Fruit fly (Drosophila melanogaster) whole organism, embryonic: ENCODE results near the gene Prosbeta6.
A peak's percentile ranks its signal among the peaks of the same experiment; 100 is the strongest.

Source experiments
- Adf1 ChIP-seq: fragments of 200-800 bp; sonication (Bioruptor generic); IDR thresholded peaks from 2 replicates; pipeline ENCODE4 v1.3.6; 2022; ENCODE audit warnings: missing biosample characterization, missing genetic modification characterization
- CG11247 ChIP-seq: fragments of 200-800 bp; sonication (Bioruptor generic); IDR thresholded peaks from 2 replicates; pipeline ENCODE4 v1.3.6; 2022; ENCODE audit warnings: missing biosample characterization, missing genetic modification characterization
- CG11398 ChIP-seq: fragments of 200-800 bp; sonication (Bioruptor generic); optimal IDR thresholded peaks from 2 replicates; lab custom pipeline; 2016; ENCODE audit warnings: missing biosample characterization, missing genetic modification characterization
- CG12104 ChIP-seq: fragments of 200-800 bp; sonication (Bioruptor generic); optimal IDR thresholded peaks from 3 replicates; lab custom pipeline; 2016; ENCODE audit warnings: missing biosample characterization, missing genetic modification characterization
- CG12744 ChIP-seq: fragments of 200-800 bp; sonication (Bioruptor generic); optimal IDR thresholded peaks from 2 replicates; lab custom pipeline; 2016; ENCODE audit warnings: missing biosample characterization, missing genetic modification characterization
- CG12942 ChIP-seq: fragments of 200-800 bp; sonication (Bioruptor generic); optimal IDR thresholded peaks from 3 replicates; lab custom pipeline; 2016; ENCODE audit warnings: missing biosample characterization, missing genetic modification characterization
- CG15479 ChIP-seq: fragments of 200-800 bp; sonication (Bioruptor generic); optimal IDR thresholded peaks from 3 replicates; lab custom pipeline; 2019; ENCODE audit warnings: missing biosample characterization, mild to moderate bottlenecking, missing genetic modification characterization, moderate library complexity
- CG17385 ChIP-seq: fragments of 200-800 bp; sonication (Bioruptor generic); optimal IDR thresholded peaks from 3 replicates; lab custom pipeline; 2018; ENCODE audit warnings: missing biosample characterization, mild to moderate bottlenecking, missing genetic modification characterization
- CG18619 ChIP-seq: fragments of 200-800 bp; sonication (Bioruptor generic); optimal IDR thresholded peaks from 3 replicates; lab custom pipeline; 2017; ENCODE audit warnings: missing biosample characterization, mild to moderate bottlenecking, missing genetic modification characterization
- CG2678 ChIP-seq: fragments of 200-800 bp; sonication (Bioruptor generic); optimal IDR thresholded peaks from 3 replicates; lab custom pipeline; 2019; ENCODE audit warnings: missing biosample characterization, mild to moderate bottlenecking, missing genetic modification characterization, moderate library complexity
- CG33557 ChIP-seq: fragments of 200-800 bp; sonication (Bioruptor generic); optimal IDR thresholded peaks from 2 replicates; lab custom pipeline; 2019; ENCODE audit warnings: missing biosample characterization, mild to moderate bottlenecking, missing genetic modification characterization, moderate library complexity
- CG34422 ChIP-seq: fragments of 200-800 bp; sonication (Bioruptor generic); IDR thresholded peaks from 3 replicates; pipeline ENCODE4 v1.3.6; 2022; ENCODE audit warnings: missing biosample characterization, missing genetic modification characterization
- CG3838 ChIP-seq: fragments of 200-800 bp; sonication (Bioruptor generic); optimal IDR thresholded peaks from 3 replicates; lab custom pipeline; 2016; ENCODE audit warnings: missing biosample characterization, missing genetic modification characterization
- CG42726 ChIP-seq: fragments of 200-800 bp; sonication (Bioruptor generic); IDR thresholded peaks from 2 replicates; pipeline ENCODE4 v1.3.6; 2022; ENCODE audit warnings: missing biosample characterization, missing genetic modification characterization; ENCODE audit not compliant: partially characterized antibody
- CG4404 ChIP-seq: fragments of 200-800 bp; sonication (Bioruptor generic); IDR thresholded peaks from 2 replicates; pipeline ENCODE4 v1.3.6; 2022; ENCODE audit warnings: missing biosample characterization, missing genetic modification characterization
- CG4854 ChIP-seq: fragments of 200-800 bp; sonication (Bioruptor generic); optimal IDR thresholded peaks from 2 replicates; lab custom pipeline; 2016; ENCODE audit warnings: missing biosample characterization, missing genetic modification characterization, inconsistent platforms
- CG6765 ChIP-seq: fragments of 200-800 bp; sonication (Bioruptor generic); optimal IDR thresholded peaks from 3 replicates; lab custom pipeline; 2017; ENCODE audit warnings: missing biosample characterization, mild to moderate bottlenecking, missing genetic modification characterization
- CG7556 ChIP-seq: fragments of 200-800 bp; sonication (Bioruptor generic); optimal IDR thresholded peaks from 2 replicates; lab custom pipeline; 2017; ENCODE audit warnings: missing biosample characterization, mild to moderate bottlenecking, missing genetic modification characterization
- CG7786 ChIP-seq: fragments of 200-800 bp; sonication (Bioruptor generic); optimal IDR thresholded peaks from 2 replicates; lab custom pipeline; 2016; ENCODE audit warnings: missing biosample characterization, missing genetic modification characterization
- CG7928 ChIP-seq: fragments of 200-800 bp; sonication (Bioruptor generic); optimal IDR thresholded peaks from 2 replicates; lab custom pipeline; 2017; ENCODE audit warnings: missing biosample characterization, mild to moderate bottlenecking, missing genetic modification characterization
- CG8290 ChIP-seq, 3 experiments: fragments of 200-800 bp; sonication (Bioruptor generic); optimal IDR thresholded peaks; 2 replicates each; lab custom pipeline; 2016 to 2019; ENCODE audit warnings: missing biosample characterization in 3 of 3, missing genetic modification characterization in 3 of 3, mild to moderate bottlenecking in 2 of 3, moderate library complexity in 1 of 3
- CG8478 ChIP-seq: fragments of >200 bp; optimal IDR thresholded peaks from 2 replicates; lab custom pipeline; 2018
- CG9727 ChIP-seq: fragments of 200-800 bp; sonication (Bioruptor generic); optimal IDR thresholded peaks from 3 replicates; lab custom pipeline; 2017; ENCODE audit warnings: missing biosample characterization, mild to moderate bottlenecking, missing genetic modification characterization
- CG9876 ChIP-seq: fragments of 200-800 bp; sonication (Bioruptor generic); optimal IDR thresholded peaks from 2 replicates; lab custom pipeline; 2016; ENCODE audit warnings: missing biosample characterization, missing genetic modification characterization
- CTCF ChIP-seq: fragments of 200-800 bp; sonication (Bioruptor generic); optimal IDR thresholded peaks from 2 replicates; lab custom pipeline; 2017; ENCODE audit warnings: missing biosample characterization, mild to moderate bottlenecking, missing genetic modification characterization, moderate library complexity
- Doc2 ChIP-seq: fragments of 200-800 bp; sonication (Bioruptor generic); IDR thresholded peaks from 2 replicates; pipeline ENCODE4 v1.3.6; 2022; ENCODE audit warnings: missing biosample characterization, missing genetic modification characterization
- Gsc ChIP-seq: fragments of 200-800 bp; sonication (Bioruptor generic); IDR thresholded peaks from 2 replicates; pipeline ENCODE4 v1.3.6; 2022; ENCODE audit warnings: missing biosample characterization, missing genetic modification characterization
- HHEX ChIP-seq: fragments of 200-800 bp; sonication (Bioruptor generic); optimal IDR thresholded peaks from 3 replicates; lab custom pipeline; 2017; ENCODE audit warnings: missing biosample characterization, mild to moderate bottlenecking, missing genetic modification characterization, missing genetic modification reagents
- Hmx ChIP-seq: fragments of 200-800 bp; sonication (Bioruptor generic); optimal IDR thresholded peaks from 2 replicates; lab custom pipeline; 2016; ENCODE audit warnings: missing biosample characterization, missing genetic modification characterization
- Kr ChIP-seq: fragments of 200-800 bp; sonication (Bioruptor generic); optimal IDR thresholded peaks from 2 replicates; lab custom pipeline; 2017; ENCODE audit warnings: missing biosample characterization, mild to moderate bottlenecking, missing genetic modification characterization
- MBD-R2 ChIP-seq: fragments of 200-800 bp; sonication (Bioruptor generic); IDR thresholded peaks from 2 replicates; pipeline ENCODE4 v1.3.6; 2022; ENCODE audit warnings: missing biosample characterization, missing genetic modification characterization
- MTF-1 ChIP-seq: fragments of 200-800 bp; sonication (Bioruptor generic); optimal IDR thresholded peaks from 2 replicates; lab custom pipeline; 2018; ENCODE audit warnings: missing biosample characterization, mild to moderate bottlenecking, missing genetic modification characterization, borderline replicate concordance
- Nf-YB ChIP-seq: fragments of 200-800 bp; sonication (Bioruptor generic); optimal IDR thresholded peaks from 3 replicates; lab custom pipeline; 2019; ENCODE audit warnings: missing biosample characterization, mild to moderate bottlenecking, missing genetic modification characterization, moderate library complexity
- Usf ChIP-seq: fragments of 200-800 bp; sonication (Bioruptor generic); optimal IDR thresholded peaks from 2 replicates; lab custom pipeline; 2017; ENCODE audit warnings: missing genotype, missing biosample characterization, missing genetic modification characterization
- bab2 ChIP-seq: fragments of 200-800 bp; sonication (Bioruptor generic); optimal IDR thresholded peaks from 2 replicates; lab custom pipeline; 2016; ENCODE audit warnings: missing biosample characterization, missing genetic modification characterization
- ci ChIP-seq: fragments of 200-800 bp; sonication (Bioruptor generic); IDR thresholded peaks from 3 replicates; pipeline ENCODE4 v1.3.6; 2022; ENCODE audit warnings: missing biosample characterization, missing genetic modification characterization
- dm ChIP-seq: fragments of 200-800 bp; sonication (Bioruptor generic); optimal IDR thresholded peaks from 3 replicates; lab custom pipeline; 2016; ENCODE audit warnings: missing biosample characterization, missing genetic modification characterization
- fd102C ChIP-seq: fragments of 200-800 bp; sonication (Bioruptor generic); optimal IDR thresholded peaks from 2 replicates; lab custom pipeline; 2018; ENCODE audit warnings: missing biosample characterization, mild to moderate bottlenecking, missing genetic modification characterization, moderate library complexity
- gsb-n ChIP-seq: fragments of 200-800 bp; sonication (Bioruptor generic); optimal IDR thresholded peaks from 3 replicates; lab custom pipeline; 2018; ENCODE audit warnings: missing biosample characterization, mild to moderate bottlenecking, missing genetic modification characterization
- gt ChIP-seq: fragments of 200-800 bp; sonication (Bioruptor generic); IDR thresholded peaks from 2 replicates; pipeline ENCODE4 v1.3.6; 2022; ENCODE audit warnings: missing biosample characterization, missing genetic modification characterization
- ind ChIP-seq: fragments of 200-800 bp; sonication (Bioruptor generic); optimal IDR thresholded peaks from 3 replicates; lab custom pipeline; 2016; ENCODE audit warnings: missing biosample characterization, missing genetic modification characterization
- insv ChIP-seq, 2 experiments: fragments of 200-800 bp; sonication (Bioruptor generic); optimal IDR thresholded peaks; 3 replicates each; lab custom pipeline; 2016 to 2018; ENCODE audit warnings: missing biosample characterization in 2 of 2, missing genetic modification characterization in 2 of 2
- jigr1 ChIP-seq: fragments of 200-800 bp; sonication (Bioruptor generic); IDR thresholded peaks from 3 replicates; pipeline ENCODE4 v1.3.6; 2022; ENCODE audit warnings: missing biosample characterization, missing genetic modification characterization
- klu ChIP-seq: fragments of 200-800 bp; sonication (Bioruptor generic); IDR thresholded peaks from 2 replicates; pipeline ENCODE4 v1.3.6; 2022; ENCODE audit warnings: missing biosample characterization, missing genetic modification characterization
- lab ChIP-seq: fragments of 200-800 bp; sonication (Bioruptor generic); optimal IDR thresholded peaks from 3 replicates; lab custom pipeline; 2017; ENCODE audit warnings: missing biosample characterization, missing genetic modification characterization, mild to moderate bottlenecking, moderate library complexity, missing genetic modification reagents
- mld ChIP-seq: fragments of 200-800 bp; sonication (Bioruptor generic); IDR thresholded peaks from 3 replicates; pipeline ENCODE4 v1.3.6; 2022; ENCODE audit warnings: missing biosample characterization, missing genetic modification characterization; ENCODE audit not compliant: partially characterized antibody
- p53 ChIP-seq: fragments of 200-800 bp; sonication (Bioruptor generic); optimal IDR thresholded peaks from 2 replicates; lab custom pipeline; 2016; ENCODE audit warnings: missing biosample characterization, missing genetic modification characterization
- pnt ChIP-seq: fragments of 200-800 bp; sonication (Bioruptor generic); optimal IDR thresholded peaks from 3 replicates; lab custom pipeline; 2016; ENCODE audit warnings: missing biosample characterization, missing genetic modification characterization
- run ChIP-seq: fragments of 200-800 bp; sonication (Bioruptor generic); optimal IDR thresholded peaks from 3 replicates; lab custom pipeline; 2018; ENCODE audit warnings: missing biosample characterization, mild to moderate bottlenecking, missing genetic modification characterization
- trem ChIP-seq: fragments of 200-800 bp; optimal IDR thresholded peaks from 3 replicates; lab custom pipeline; 2019; ENCODE audit warnings: missing biosample characterization, mild to moderate bottlenecking, missing genetic modification characterization, moderate library complexity
- tx ChIP-seq: fragments of 200-800 bp; sonication (Bioruptor generic); optimal IDR thresholded peaks from 2 replicates; lab custom pipeline; 2016; ENCODE audit warnings: missing biosample characterization, missing genetic modification characterization
- vnd ChIP-seq: fragments of 200-800 bp; sonication (Bioruptor generic); IDR thresholded peaks from 3 replicates; pipeline ENCODE4 v1.3.6; 2022; ENCODE audit warnings: missing biosample characterization, missing genetic modification characterization; ENCODE audit not compliant: partially characterized antibody

Prosbeta6 gene

dm6 chr3L:16642088-16642507, 31.9 kb upstream of the Prosbeta6 start (continued):
- TF ChIP-seq klu (no peak), jigr1 (GFP tag; lab: Robert Waterston, UW) (no peak), CG2678 (tag; lab: Kevin White, UChicago) (peak; percentile 78), CG7928 (GFP tag; lab: Kevin White, UChicago) (no peak), CG11398 (GFP tag; lab: Kevin White, UChicago) (no peak), gsb-n (tag; lab: Kevin White, UChicago) (peak; percentile 47), CG8478 (lab: Kevin White, UChicago) (no peak), CG7786 (no peak), trem (tag; lab: Kevin White, UChicago) (peak; percentile 27), CG7556 (GFP tag; lab: Kevin White, UChicago) (peak; percentile 76), run (peak; percentile 11), CG34422 (GFP tag; lab: Robert Waterston, UW) (0 out of 3 replicates have a peak, but pooled peaks have one; percentile 39), tx (GFP tag; lab: Kevin White, UChicago) (no peak), MBD-R2 (no peak), CG33557 (GFP tag; lab: Kevin White, UChicago) (peak; percentile 59), CG6765 (GFP tag; lab: Kevin White, UChicago) (no peak), p53 (GFP tag; lab: Kevin White, UChicago) (no peak), CG17385 (peak; percentile 48), bab2 (no peak), ci (GFP tag; lab: Robert Waterston, UW) (peak; percentile 49; the same call in 1 of the 3 replicates), MTF-1 (GFP tag; lab: Kevin White, UChicago) (no peak), gt (peak; percentile 46; the same call in 1 of the 2 replicates), Adf1 (GFP tag; lab: Robert Waterston, UW) (no peak), CG42726 (no peak), CTCF (GFP tag; lab: Kevin White, UChicago) (no peak), CG18619 (GFP tag; lab: Kevin White, UChicago) (peak; percentile 23), CG9727 (peak; percentile 50), Usf (GFP tag; lab: Kevin White, UChicago) (peak; percentile 23), Hmx (no peak), CG15479 (GFP tag; lab: Kevin White, UChicago) (no peak), CG9876 (GFP tag; lab: Kevin White, UChicago) (no peak), CG12744 (no peak), CG11247 (GFP tag; lab: Robert Waterston, UW) (peak; percentile 42; the same call in 1 of the 2 replicates), Nf-YB (GFP tag; lab: Kevin White, UChicago) (peak; percentile 50), insv (GFP tag; optimal IDR thresholded peaks at IDR 0.05; lab: Kevin White, UChicago) (no peak), CG8290 (GFP tag; optimal IDR thresholded peaks at IDR 0.05; lab: Kevin White, UChicago) (peak; percentile 4), CG8290 (tag; optimal IDR thresholded peaks at IDR 0.05; lab: Kevin White, UChicago) (no peak), ind (GFP tag; lab: Kevin White, UChicago) (peak; percentile 57), Doc2 (GFP tag; lab: Robert Waterston, UW) (no peak), CG4404 (no peak), CG3838 (no peak), HHEX (GFP tag; lab: Kevin White, UChicago) (no peak), CG12104 (GFP tag; lab: Kevin White, UChicago) (peak; percentile 21), vnd (no peak), lab (GFP tag; lab: Kevin White, UChicago) (peak; percentile 7), CG12942 (peak; percentile 27), CG4854 (GFP tag; lab: Kevin White, UChicago) (no peak), fd102C (no peak), pnt (GFP tag; lab: Kevin White, UChicago) (peak; percentile 30), Kr (GFP tag; lab: Kevin White, UChicago) (no peak), dm (GFP tag; lab: Kevin White, UChicago) (no peak), mld (GFP tag; lab: Robert Waterston, UW) (no peak), Gsc (no peak)
